Worm (Caenorhabditis elegans): Measurements from ENCODE around the gene Y39E4B.6.

Gene Y39E4B.6

DNA sequence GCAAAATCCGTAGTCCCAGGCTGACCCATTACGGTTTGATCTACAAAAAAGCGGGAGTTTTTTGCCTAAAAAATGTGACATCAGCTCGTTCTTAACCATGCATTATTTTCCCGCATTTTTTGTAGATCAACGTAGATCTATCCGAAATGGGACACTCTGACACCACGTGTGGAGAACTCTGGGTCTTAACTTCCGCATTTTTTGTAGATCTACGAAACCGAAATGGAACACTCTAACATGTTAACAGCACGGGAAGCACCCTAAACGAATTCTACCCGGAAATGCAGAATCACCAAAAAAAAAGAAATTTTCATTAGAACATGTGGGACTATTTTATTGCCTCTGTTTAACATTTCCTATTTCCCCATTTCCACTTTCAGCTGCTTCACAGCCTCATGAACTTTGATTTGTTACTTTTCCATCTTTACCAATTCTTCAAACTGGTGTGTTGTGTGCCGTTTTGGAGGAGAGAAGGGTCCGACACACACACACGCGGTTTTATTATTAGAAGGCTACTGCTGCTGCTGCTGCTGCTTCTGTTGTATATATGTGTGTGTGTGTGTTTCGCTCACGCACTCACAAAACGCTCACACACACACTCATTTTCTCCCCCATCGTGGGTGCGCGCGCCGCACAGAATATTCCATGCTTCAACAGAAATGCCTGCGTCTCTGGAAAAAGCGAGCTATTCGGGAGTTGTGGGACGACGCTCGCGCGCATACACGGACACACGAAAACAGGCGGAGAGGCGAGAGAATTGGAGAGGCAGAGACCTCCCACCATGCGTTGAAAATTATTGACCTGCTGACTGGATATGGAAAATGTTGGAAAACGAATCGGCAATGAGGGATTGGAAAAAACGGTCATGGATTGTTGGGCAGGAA, 2.4 kb upstream of the Y39E4B.6 start (continued):
- no peak for TF ChIP-seq pag-3 (tag; optimal IDR thresholded peaks at IDR 0.05; ENCODE audit: borderline replicate concordance, insufficient read depth)
- TF ChIP-seq mef-2 (tag; optimal IDR thresholded peaks at IDR 0.05), result peak; percentile 89
- TF ChIP-seq jun-1 (tag; optimal IDR thresholded peaks at IDR 0.05), result peak; percentile 88
- TF ChIP-seq nhr-71 (tag; optimal IDR thresholded peaks at IDR 0.05), result peak; percentile 93
- TF ChIP-seq nhr-28 (tag; optimal IDR thresholded peaks at IDR 0.05), result no peak
- TF ChIP-seq tbx-2 (tag; optimal IDR thresholded peaks at IDR 0.05), result peak; percentile 85
- TF ChIP-seq fkh-10 (GFP tag; optimal IDR thresholded peaks at IDR 0.05), result peak; percentile 90
- TF ChIP-seq C16A3.4 (tag; optimal IDR thresholded peaks at IDR 0.05), result peak; percentile 62
- TF ChIP-seq nhr-47 (tag; optimal IDR thresholded peaks at IDR 0.05), result peak; percentile 89
- peak; percentile 49 for TF ChIP-seq ama-1 (optimal IDR thresholded peaks at IDR 0.05)
- no peak for TF ChIP-seq alr-1 (tag; optimal IDR thresholded peaks at IDR 0.05; ENCODE audit: borderline replicate concordance)
- TF ChIP-seq swsn-7 (tag; optimal IDR thresholded peaks at IDR 0.05), result peak; percentile 92
- TF ChIP-seq fos-1 (tag; optimal IDR thresholded peaks at IDR 0.05), result peak; percentile 65
- TF ChIP-seq elt-3 (tag; optimal IDR thresholded peaks at IDR 0.05), result peak in 1 of 6 experiments; percentile 7
- peak; percentile 30 for TF ChIP-seq zag-1 (tag; optimal IDR thresholded peaks at IDR 0.05)
- TF ChIP-seq ceh-8 (GFP tag; optimal IDR thresholded peaks at IDR 0.05), result peak; percentile 85
- no peak for TF ChIP-seq ceh-63 (GFP tag; optimal IDR thresholded peaks at IDR 0.05)
- TF ChIP-seq lin-15B (tag; optimal IDR thresholded peaks at IDR 0.05), result peak; percentile 32
- TF ChIP-seq nhr-20 (tag; optimal IDR thresholded peaks at IDR 0.05), result peak; percentile 83
- no peak for TF ChIP-seq aha-1 (tag; optimal IDR thresholded peaks at IDR 0.05)
- peak; percentile 75 to 90 (median 89) for TF ChIP-seq ceh-82 (tag; optimal IDR thresholded peaks at IDR 0.05)
- no peak for TF ChIP-seq unc-98 (GFP tag; IDR thresholded peaks at IDR 0.05)
- TF ChIP-seq mab-9 (GFP tag; IDR thresholded peaks at IDR 0.05), result no peak
- TF ChIP-seq egl-13 (tag; optimal IDR thresholded peaks at IDR 0.05), result peak; percentile 80
- TF ChIP-seq dpl-1 (GFP tag; optimal IDR thresholded peaks at IDR 0.05), result peak; percentile 37 to 61 (median 44)
- peak; percentile 93 for TF ChIP-seq unc-86 (tag; optimal IDR thresholded peaks at IDR 0.05)
- TF ChIP-seq lin-39 (tag; optimal IDR thresholded peaks at IDR 0.05), result no peak
- no peak for TF ChIP-seq ces-1 (GFP tag; optimal IDR thresholded peaks at IDR 0.05)

DNA sequence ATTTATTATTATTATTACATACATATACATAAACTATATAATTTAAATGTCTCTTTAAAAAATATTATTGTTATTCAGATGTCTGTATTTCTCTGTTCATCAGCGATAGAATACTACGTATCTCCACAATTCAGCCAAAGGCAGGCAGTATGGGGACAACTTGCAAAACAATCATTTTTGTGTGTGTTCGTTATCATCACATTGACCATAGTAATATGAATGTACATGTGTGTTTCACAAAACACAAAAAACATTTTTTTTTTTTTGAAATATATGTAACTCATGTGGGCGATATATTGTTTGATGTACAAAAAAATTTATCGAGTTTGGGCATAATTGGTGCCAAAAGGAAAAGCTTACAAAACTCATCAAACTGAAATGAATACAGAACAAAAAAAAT, 1.1 kb upstream of the Y39E4B.6 start:
- peak; percentile 1 for TF ChIP-seq mep-1 (tag; optimal IDR thresholded peaks at IDR 0.05)
- TF ChIP-seq nhr-85 (tag), result peak; percentile 66
- no peak for TF ChIP-seq ceh-90 (tag; optimal IDR thresholded peaks at IDR 0.05)
- no peak for TF ChIP-seq nhr-77 (tag; optimal IDR thresholded peaks at IDR 0.05)
- no peak for TF ChIP-seq nhr-19 (GFP tag; conservative IDR thresholded peaks at IDR 0.05)
- TF ChIP-seq unc-98 (GFP tag; IDR thresholded peaks at IDR 0.05), result no peak

ce11 chrIII:13071432-13072259, 1.1 kb downstream of the Y39E4B.6 start:
- peak; percentile 29 for TF ChIP-seq lin-13 (GFP tag; optimal IDR thresholded peaks at IDR 0.05)
- TF ChIP-seq unc-30 (tag; optimal IDR thresholded peaks at IDR 0.05), result no peak
- TF ChIP-seq isw-1 (GFP tag; IDR thresholded peaks at IDR 0.05), result no peak
- no peak for TF ChIP-seq dsc-1 (tag; optimal IDR thresholded peaks at IDR 0.05)
- TF ChIP-seq nhr-19 (GFP tag; conservative IDR thresholded peaks at IDR 0.05), result 0 out of 2 replicates have a peak, but pooled peaks have one; percentile 6
- TF ChIP-seq zag-1 (tag; optimal IDR thresholded peaks at IDR 0.05), result no peak
- no peak for TF ChIP-seq efl-3 (GFP tag; optimal IDR thresholded peaks at IDR 0.05)
- TF ChIP-seq ztf-11 (tag; optimal IDR thresholded peaks at IDR 0.05), result no peak
- TF ChIP-seq egl-27 (tag; optimal IDR thresholded peaks at IDR 0.05), result no peak
- TF ChIP-seq lin-35 (GFP tag; optimal IDR thresholded peaks at IDR 0.05), result peak in 1 of 2 experiments; percentile 29
- TF ChIP-seq mef-2 (tag; optimal IDR thresholded peaks at IDR 0.05), result no peak
- no peak for TF ChIP-seq efl-1 (optimal IDR thresholded peaks at IDR 0.05)
- peak in 1 of 2 experiments; percentile 94 for TF ChIP-seq efl-1 (GFP tag; optimal IDR thresholded peaks at IDR 0.05 in 1 of 2)
- no peak for TF ChIP-seq nhr-76 (tag; optimal IDR thresholded peaks at IDR 0.05)
- TF ChIP-seq pqm-1 (tag; optimal IDR thresholded peaks at IDR 0.05), result no peak
- TF ChIP-seq nhr-47 (tag; optimal IDR thresholded peaks at IDR 0.05), result peak; percentile 42
- TF ChIP-seq ceh-82 (tag; optimal IDR thresholded peaks at IDR 0.05), result no peak
- TF ChIP-seq swsn-7 (tag; optimal IDR thresholded peaks at IDR 0.05), result peak; percentile 10
- TF ChIP-seq xbp-1 (tag; optimal IDR thresholded peaks at IDR 0.05), result peak; percentile 6
- peak in 1 of 2 experiments; percentile 62 for TF ChIP-seq lsy-2 (tag; optimal IDR thresholded peaks at IDR 0.05)
- TF ChIP-seq fkh-10 (GFP tag; optimal IDR thresholded peaks at IDR 0.05), result no peak

All from whole organism, L1 larva.